Fruit fly (Drosophila melanogaster): ENCODE measurements around the gene CG4306.

DNA sequence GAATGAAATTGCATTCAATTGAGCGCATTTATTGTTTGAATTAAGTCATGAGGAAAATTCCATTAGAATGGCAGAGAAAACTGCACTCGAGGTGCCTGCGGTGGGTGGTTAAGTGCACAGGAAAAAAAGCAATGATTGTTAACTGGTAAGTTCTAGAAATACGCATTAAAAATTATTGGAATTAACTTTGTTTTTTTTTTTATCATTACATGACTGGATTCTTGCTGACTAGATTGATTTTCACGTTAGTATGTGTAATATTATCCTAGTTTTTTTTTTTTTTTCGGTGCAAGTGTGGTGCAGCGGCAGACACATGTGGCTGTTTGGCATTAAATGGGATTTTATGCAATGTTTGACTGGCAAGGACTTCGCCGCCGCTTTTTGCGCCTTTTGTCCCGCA lies 40.0 kb downstream of the CG4306 start:
- TF ChIP-seq CG1620 (GFP tag; optimal IDR thresholded peaks at IDR 0.05): no peak
- TF ChIP-seq CG11617 (GFP tag; optimal IDR thresholded peaks at IDR 0.05): no peak
- no peak for TF ChIP-seq CG14711 (tag; optimal IDR thresholded peaks at IDR 0.05)
- TF ChIP-seq Hr96 (GFP tag; optimal IDR thresholded peaks at IDR 0.05): no peak
- TF ChIP-seq kay (GFP tag; ENCODE audit: borderline replicate concordance): no peak
- TF ChIP-seq Clk (GFP tag; optimal IDR thresholded peaks at IDR 0.05): no peak
- TF ChIP-seq bab1 (GFP tag; optimal IDR thresholded peaks at IDR 0.05): no peak
- TF ChIP-seq CG33017 (tag; optimal IDR thresholded peaks at IDR 0.05): no peak
- no peak for TF ChIP-seq tj (GFP tag; optimal IDR thresholded peaks at IDR 0.05)
- no peak for TF ChIP-seq ovo (GFP tag; optimal IDR thresholded peaks at IDR 0.05)
- no peak for TF ChIP-seq toe (GFP tag; optimal IDR thresholded peaks at IDR 0.05)
- TF ChIP-seq cnc (optimal IDR thresholded peaks at IDR 0.05): no peak
- no peak for TF ChIP-seq Crg-1 (GFP tag; optimal IDR thresholded peaks at IDR 0.05)
- no peak for TF ChIP-seq CG7101 (tag; optimal IDR thresholded peaks at IDR 0.05)

Measured in whole organism, adult.